Worm (Caenorhabditis elegans) whole organism, L2 larva: ENCODE measurements around the gene F44E2.6.

Source experiments
- C34F6.9 ChIP-seq: fragments of 150-350 bp; optimal IDR thresholded peaks from 2 replicates; lab custom pipeline; 2014; ENCODE audit warnings: missing biosample characterization, missing genetic modification characterization
- F13H6.1 ChIP-seq: sonication (generic microtip); optimal IDR thresholded peaks from 2 replicates; lab custom pipeline; 2016; ENCODE audit warnings: missing genetic modification characterization, missing compliant biosample characterization
- R02D3.7 ChIP-seq: fragments of 150-350 bp; optimal IDR thresholded peaks from 2 replicates; lab custom pipeline; 2014; ENCODE audit warnings: missing biosample characterization, missing genetic modification characterization
- Y55F3AM.14 ChIP-seq: fragments of 200-800 bp; sonication (Bioruptor generic); optimal IDR thresholded peaks from 2 replicates; lab custom pipeline; 2018; ENCODE audit warnings: mild to moderate bottlenecking, missing genetic modification characterization, missing compliant biosample characterization
- ZK546.5 ChIP-seq: sonication (generic microtip); optimal IDR thresholded peaks from 2 replicates; lab custom pipeline; 2017; ENCODE audit warnings: missing biosample characterization, missing genetic modification characterization
- alr-1 ChIP-seq: fragments of 150-350 bp; optimal IDR thresholded peaks from 2 replicates; lab custom pipeline; 2014; ENCODE audit warnings: missing biosample characterization, missing genetic modification characterization
- ama-1 ChIP-seq: fragments of 150-350 bp; optimal IDR thresholded peaks from 2 replicates; lab custom pipeline; 2018; ENCODE audit warnings: inconsistent platforms
- ceh-16 ChIP-seq: fragments of 150-350 bp; optimal IDR thresholded peaks from 2 replicates; lab custom pipeline; 2014; ENCODE audit warnings: missing biosample characterization, missing genetic modification characterization
- dmd-4 ChIP-seq: sonication (generic microtip); optimal IDR thresholded peaks from 2 replicates; lab custom pipeline; 2017; ENCODE audit warnings: missing biosample characterization, missing genetic modification characterization
- egl-27 ChIP-seq: sonication (generic microtip); optimal IDR thresholded peaks from 3 replicates; lab custom pipeline; 2017; ENCODE audit warnings: missing biosample characterization, missing genetic modification reagents, missing genetic modification characterization
- elt-1 ChIP-seq: fragments of 150-350 bp; optimal IDR thresholded peaks from 2 replicates; lab custom pipeline; 2014; ENCODE audit warnings: missing biosample characterization, missing genetic modification characterization
- elt-3 ChIP-seq: sonication (generic microtip); optimal IDR thresholded peaks from 2 replicates; lab custom pipeline; 2017; ENCODE audit warnings: missing biosample characterization, missing genetic modification characterization
- fos-1 ChIP-seq: fragments of 150-350 bp; optimal IDR thresholded peaks from 2 replicates; lab custom pipeline; 2014; ENCODE audit warnings: missing biosample characterization, missing genetic modification characterization
- gmeb-1 ChIP-seq: fragments of 150-350 bp; optimal IDR thresholded peaks from 2 replicates; lab custom pipeline; 2014; ENCODE audit warnings: missing biosample characterization, missing genetic modification characterization
- lin-11 ChIP-seq: fragments of 150-350 bp; sonication (generic microtip); optimal IDR thresholded peaks from 2 replicates; lab custom pipeline; 2014; ENCODE audit warnings: missing biosample characterization, missing genetic modification characterization, inconsistent platforms, mixed read lengths
- lin-13 ChIP-seq: fragments of 150-350 bp; optimal IDR thresholded peaks from 2 replicates; lab custom pipeline; 2014; ENCODE audit warnings: missing biosample characterization, missing genetic modification reagents, missing genetic modification characterization
- lsy-2 ChIP-seq, 2 experiments: fragments of 150-350 bp in 1 of 2; sonication (generic microtip) in 1 of 2; optimal IDR thresholded peaks; 2 replicates each; lab custom pipeline; 2014 to 2017; ENCODE audit warnings: missing biosample characterization in 2 of 2, missing genetic modification characterization in 2 of 2
- nhr-12 ChIP-seq: fragments of 150-350 bp; optimal IDR thresholded peaks from 2 replicates; lab custom pipeline; 2014; ENCODE audit warnings: missing biosample characterization, missing genetic modification characterization
- nhr-21 ChIP-seq: fragments of 150-350 bp; optimal IDR thresholded peaks from 2 replicates; lab custom pipeline; 2014; ENCODE audit warnings: missing biosample characterization, missing genetic modification characterization
- nhr-23 ChIP-seq: fragments of 150-350 bp; optimal IDR thresholded peaks from 2 replicates; lab custom pipeline; 2014; ENCODE audit warnings: missing biosample characterization, missing genetic modification reagents, missing genetic modification characterization
- nhr-237 ChIP-seq: fragments of 150-350 bp; optimal IDR thresholded peaks from 2 replicates; lab custom pipeline; 2014; ENCODE audit warnings: missing biosample characterization, missing genetic modification characterization
- nhr-25 ChIP-seq: fragments of 150-350 bp; sonication (generic microtip); optimal IDR thresholded peaks from 3 replicates; lab custom pipeline; 2014; ENCODE audit warnings: missing biosample characterization, missing genetic modification characterization
- nhr-6 ChIP-seq: fragments of 150-350 bp; optimal IDR thresholded peaks from 2 replicates; lab custom pipeline; 2014; ENCODE audit warnings: missing biosample characterization, missing genetic modification characterization
- nhr-77 ChIP-seq: fragments of 150-350 bp; optimal IDR thresholded peaks from 2 replicates; lab custom pipeline; 2014; ENCODE audit warnings: missing biosample characterization, missing genetic modification characterization
- peb-1 ChIP-seq: fragments of 150-350 bp; optimal IDR thresholded peaks from 2 replicates; lab custom pipeline; 2014; ENCODE audit warnings: missing biosample characterization, missing genetic modification characterization
- sma-9 ChIP-seq, 2 experiments: fragments of 150-350 bp in 1 of 2; sonication (generic microtip) in 1 of 2; optimal IDR thresholded peaks; 2 replicates each; lab custom pipeline; 2014 to 2016; ENCODE audit warnings: missing genetic modification characterization in 2 of 2, mild to moderate bottlenecking in 1 of 2, missing biosample characterization in 1 of 2, missing compliant biosample characterization in 1 of 2, missing genetic modification reagents in 1 of 2, moderate library complexity in 1 of 2
- unc-39 ChIP-seq: fragments of 150-350 bp; optimal IDR thresholded peaks from 2 replicates; lab custom pipeline; 2014; ENCODE audit warnings: missing biosample characterization, missing genetic modification characterization
- unc-55 ChIP-seq: fragments of 150-350 bp; sonication (generic microtip); optimal IDR thresholded peaks from 3 replicates; lab custom pipeline; 2014; ENCODE audit warnings: missing biosample characterization, missing genetic modification reagents, missing genetic modification characterization
- unc-62 ChIP-seq: fragments of 150-350 bp; optimal IDR thresholded peaks from 2 replicates; lab custom pipeline; 2014; ENCODE audit warnings: missing biosample characterization, missing genetic modification reagents, missing genetic modification characterization
- zag-1 ChIP-seq: fragments of 150-350 bp; optimal IDR thresholded peaks from 2 replicates; lab custom pipeline; 2014; ENCODE audit warnings: missing biosample characterization, missing genetic modification characterization
- ztf-1 ChIP-seq: fragments of 200-800 bp; sonication (Bioruptor generic); conservative IDR thresholded peaks from 2 replicates; pipeline ENCODE4 v1.3.6; 2022; ENCODE audit warnings: missing genetic modification characterization, missing compliant biosample characterization
- ztf-4 ChIP-seq: fragments of 150-350 bp; optimal IDR thresholded peaks from 2 replicates; lab custom pipeline; 2014; ENCODE audit warnings: missing biosample characterization, missing genetic modification characterization

The F44E2.6 gene

DNA sequence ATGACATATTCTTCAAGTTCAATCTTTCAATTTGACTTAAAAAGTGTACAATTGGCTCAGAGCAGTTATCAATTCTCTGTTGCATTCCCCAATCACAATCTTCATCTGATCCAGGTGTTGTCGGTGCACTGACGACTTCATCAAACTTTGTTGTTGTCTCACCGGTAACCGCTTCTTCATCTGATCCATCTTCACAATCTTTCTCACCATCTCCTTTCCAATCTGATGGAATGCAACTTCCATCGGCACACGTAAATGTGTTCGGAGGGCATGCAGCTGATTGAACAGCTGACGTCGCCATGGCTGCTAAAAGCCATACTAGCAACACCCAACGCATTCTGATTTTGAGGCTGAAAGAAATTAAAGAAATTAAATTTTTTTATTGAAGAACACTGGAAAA lies 6.9 kb downstream of the F44E2.6 start, which contains the start of gene F44E2.4:
F44E2.4 (minus strand) TSS at position 350 of the 400 bp plus-strand sequence.
- no peak for TF ChIP-seq unc-62
- no peak for TF ChIP-seq lsy-2 (tag; optimal IDR thresholded peaks at IDR 0.05; lab: Kevin White, UChicago)
- TF ChIP-seq elt-1 (tag; lab: Kevin White, UChicago): peak; percentile 44
- no peak for TF ChIP-seq elt-3 (tag; lab: Kevin White, UChicago)
- TF ChIP-seq nhr-25 (tag; lab: Kevin White, UChicago): no peak
- no peak for TF ChIP-seq peb-1
- TF ChIP-seq ceh-16: peak; percentile 6
- TF ChIP-seq, all 48 proteins: peak for 2

ce11 chrIII:8831059-8831750 lies 13.8 kb downstream of the F44E2.6 start, which contains the start of gene F44E2.10:
Gene F44E2.10 (minus strand): TSS chrIII:8831109.
- TF ChIP-seq peb-1: no peak
- TF ChIP-seq R02D3.7: no peak
- no peak for TF ChIP-seq Y55F3AM.14 (GFP tag; lab: Kevin White, UChicago)
- no peak for TF ChIP-seq zag-1 (tag; lab: Kevin White, UChicago)
- TF ChIP-seq sma-9 (GFP tag; optimal IDR thresholded peaks at IDR 0.05; lab: Kevin White, UChicago): no peak
- no peak for TF ChIP-seq sma-9 (tag; optimal IDR thresholded peaks at IDR 0.05; lab: Kevin White, UChicago)
- TF ChIP-seq nhr-21 (tag; lab: Kevin White, UChicago): no peak
- TF ChIP-seq ztf-1 (GFP tag; lab: Robert Waterston, UW): no peak
- no peak for TF ChIP-seq F13H6.1
- no peak for TF ChIP-seq ama-1
- no peak for TF ChIP-seq elt-3 (tag; lab: Kevin White, UChicago)
- no peak for TF ChIP-seq alr-1 (tag; lab: Kevin White, UChicago)
- no peak for TF ChIP-seq lin-13 (GFP tag; lab: Kevin White, UChicago)

DNA sequence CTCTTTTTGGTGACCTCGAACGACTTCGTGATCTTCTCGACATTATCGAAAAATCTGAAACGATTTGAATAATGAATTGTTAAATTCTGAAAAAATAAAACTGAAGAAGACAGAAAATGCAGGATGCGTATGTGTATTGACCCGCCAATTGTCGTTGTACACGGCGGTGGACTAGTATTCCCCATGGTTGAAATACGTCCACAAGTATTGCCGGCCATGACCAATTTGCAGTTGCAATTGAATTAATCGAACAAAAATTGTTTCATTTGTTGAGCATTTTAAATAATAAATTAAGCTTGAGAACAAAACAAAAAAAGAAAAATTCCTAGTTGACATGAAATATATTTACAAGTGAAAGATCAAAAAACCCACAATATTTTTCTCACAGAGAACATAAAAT lies 15.8 kb downstream of the F44E2.6 start, which contains the start of gene F44E2.3:
F44E2.3 (minus strand) TSS at position 61 of the 400 bp plus-strand sequence.
- TF ChIP-seq unc-39 (tag; lab: Kevin White, UChicago) (no peak), C34F6.9 (peak; percentile 10), Y55F3AM.14 (GFP tag; lab: Kevin White, UChicago) (no peak), fos-1 (tag; lab: Kevin White, UChicago) (peak; percentile 1), R02D3.7 (no peak), unc-55 (GFP tag; lab: Kevin White, UChicago) (peak; percentile 38), sma-9 (GFP tag; optimal IDR thresholded peaks at IDR 0.05; lab: Kevin White, UChicago) (no peak), sma-9 (tag; optimal IDR thresholded peaks at IDR 0.05; lab: Kevin White, UChicago) (no peak), ZK546.5 (no peak)

DNA sequence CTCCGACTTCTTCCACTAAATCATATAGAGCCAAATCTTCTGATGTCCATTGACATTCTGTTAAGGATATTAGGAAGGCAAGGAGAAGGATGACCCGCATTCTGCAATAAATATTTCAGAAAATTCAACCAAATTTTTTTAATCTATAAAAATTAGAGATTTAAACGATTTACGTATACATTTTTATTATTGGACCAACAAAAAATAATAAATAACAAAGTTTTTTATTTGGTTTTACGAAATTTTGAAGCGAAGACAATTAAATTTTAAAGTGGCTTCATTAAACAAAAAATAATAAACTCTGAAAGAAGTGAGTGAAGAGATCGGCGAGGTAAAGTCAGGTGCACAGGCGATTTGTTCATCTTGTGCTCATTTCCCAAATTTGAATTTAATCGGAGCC lies 17.9 kb downstream of the F44E2.6 start, which contains the start of gene F54F2.9:
F54F2.9 (minus strand) TSS at position 101 of the 400 bp plus-strand sequence.
- TF ChIP-seq lin-13 (GFP tag; lab: Kevin White, UChicago): no peak
- TF ChIP-seq ztf-1 (GFP tag; lab: Robert Waterston, UW): no peak
- TF ChIP-seq unc-55 (GFP tag; lab: Kevin White, UChicago): no peak
- no peak for TF ChIP-seq nhr-237 (tag; lab: Kevin White, UChicago)
- TF ChIP-seq lsy-2 (tag; optimal IDR thresholded peaks at IDR 0.05; lab: Kevin White, UChicago): no peak
- TF ChIP-seq R02D3.7: no peak
- no peak for TF ChIP-seq nhr-12 (tag; lab: Kevin White, UChicago)

ce11 chrIII:8824556-8824955 lies 20.5 kb downstream of the F44E2.6 start:
- no peak for TF ChIP-seq ztf-4 (tag; lab: Kevin White, UChicago)
- TF ChIP-seq nhr-12 (tag; lab: Kevin White, UChicago): no peak
- TF ChIP-seq nhr-23 (tag; lab: Kevin White, UChicago): no peak
- no peak for TF ChIP-seq peb-1
- no peak for TF ChIP-seq lsy-2 (tag; optimal IDR thresholded peaks at IDR 0.05; lab: Kevin White, UChicago)
- no peak for TF ChIP-seq egl-27 (tag; lab: Kevin White, UChicago)
- no peak for TF ChIP-seq nhr-6 (tag; lab: Kevin White, UChicago)
- no peak for TF ChIP-seq lin-13 (GFP tag; lab: Kevin White, UChicago)
- no peak for TF ChIP-seq dmd-4
- no peak for TF ChIP-seq lin-11 (tag; lab: Kevin White, UChicago)
- TF ChIP-seq ztf-1 (GFP tag; lab: Robert Waterston, UW): no peak
- no peak for TF ChIP-seq nhr-77 (tag; lab: Kevin White, UChicago)
- no peak for TF ChIP-seq gmeb-1 (tag; lab: Kevin White, UChicago)
- no peak for TF ChIP-seq nhr-237 (tag; lab: Kevin White, UChicago)
